Worm (Caenorhabditis elegans) whole organism, mixed stage, embryonic: ENCODE results near the gene dnj-10.

Experiments used
- lin-13 ChIP-seq: fragments of 150-350 bp; optimal IDR thresholded peaks from 2 replicates; lab custom pipeline; 2014; ENCODE audit warnings: missing biosample characterization, missing genetic modification characterization
- nhr-237 ChIP-seq: fragments of 150-350 bp; optimal IDR thresholded peaks from 2 replicates; lab custom pipeline; 2014; ENCODE audit warnings: missing biosample characterization, missing genetic modification characterization
- pha-4 ChIP-seq: fragments of 150-350 bp; optimal IDR thresholded peaks from 2 replicates; lab custom pipeline; 2018; ENCODE audit warnings: missing biosample characterization, missing genetic modification reagents, missing genetic modification characterization
- sptf-1 ChIP-seq: sonication (generic microtip); optimal IDR thresholded peaks from 2 replicates; lab custom pipeline; 2017; ENCODE audit warnings: mild to moderate bottlenecking, missing genetic modification characterization, moderate library complexity, missing compliant biosample characterization

ce11 chrIII:8590882-8591281 is 40.1 kb upstream of the dnj-10 start, which contains the start of gene fipr-16:
- TF ChIP-seq nhr-237 (tag; lab: Kevin White, UChicago): no peak
- TF ChIP-seq lin-13 (tag; lab: Kevin White, UChicago): no peak
- no peak for TF ChIP-seq pha-4
- no peak for TF ChIP-seq sptf-1 (tag; lab: Kevin White, UChicago)
